Worm (Caenorhabditis elegans): Measurements from ENCODE around the gene B0563.18.

Gene B0563.18

DNA sequence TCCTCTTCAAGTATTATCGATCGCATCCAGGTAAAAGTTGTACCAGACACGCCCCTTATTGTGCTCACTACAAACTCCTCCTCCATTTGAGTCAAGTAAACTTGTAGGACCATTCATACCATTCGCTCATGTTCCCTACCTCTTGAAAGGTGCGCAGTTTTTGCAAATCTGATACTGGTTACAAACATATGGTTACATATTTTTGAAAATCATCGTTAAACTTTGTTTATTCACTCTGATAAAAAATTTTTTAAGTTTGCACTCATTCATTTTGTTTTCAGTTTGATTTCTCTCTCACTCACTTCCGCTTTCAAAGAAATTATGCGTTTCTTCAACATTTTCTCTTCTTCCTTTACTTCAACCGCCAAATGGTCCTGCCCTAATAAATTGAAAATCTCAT is 1.1 kb upstream of the B0563.18 start, which contains the start of gene B0563.1:
Gene B0563.1, plus strand, starts transcription at position 301 of the 400 bp plus-strand sequence.
- no peak for TF ChIP-seq nhr-76 (tag; optimal IDR thresholded peaks at IDR 0.05)
- TF ChIP-seq efl-1 (optimal IDR thresholded peaks at IDR 0.05) = no peak
- peak in 1 of 2 experiments; percentile 24 for TF ChIP-seq efl-1 (GFP tag; optimal IDR thresholded peaks at IDR 0.05 in 1 of 2)

DNA sequence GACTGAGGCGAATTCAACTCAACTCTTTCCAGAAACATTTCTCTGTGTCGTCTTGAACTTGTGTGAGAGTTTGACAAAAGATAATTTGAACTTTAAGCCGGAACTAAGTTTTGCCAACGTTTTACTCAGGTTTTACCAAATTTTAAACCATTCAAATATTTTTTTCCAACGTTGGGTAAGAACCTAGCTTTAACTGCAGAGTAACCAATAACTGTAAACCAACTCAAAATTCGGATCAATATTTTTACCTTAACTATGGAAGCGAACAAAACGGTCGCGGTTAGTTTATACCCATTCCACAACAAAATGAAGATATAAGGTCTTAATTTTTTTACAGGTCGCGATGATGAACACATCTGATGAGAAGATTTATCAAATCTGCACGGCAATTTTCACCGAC is 355 bp downstream of the B0563.18 start:
- TF ChIP-seq zip-4 (GFP tag; optimal IDR thresholded peaks at IDR 0.05) = no peak
- no peak for TF ChIP-seq ets-5 (GFP tag; IDR thresholded peaks at IDR 0.05)
- TF ChIP-seq lsy-2 (tag; optimal IDR thresholded peaks at IDR 0.05) = no peak
- no peak for TF ChIP-seq mep-1 (tag; optimal IDR thresholded peaks at IDR 0.05)
- TF ChIP-seq ztf-4 (tag; optimal IDR thresholded peaks at IDR 0.05) = no peak
- no peak for TF ChIP-seq nhr-76 (tag; optimal IDR thresholded peaks at IDR 0.05)
- TF ChIP-seq tlp-1 (tag; optimal IDR thresholded peaks at IDR 0.05) = no peak
- no peak for TF ChIP-seq C16A3.4 (tag; optimal IDR thresholded peaks at IDR 0.05)
- TF ChIP-seq hlh-17 (GFP tag; optimal IDR thresholded peaks at IDR 0.05; ENCODE audit: borderline replicate concordance) = no peak
- TF ChIP-seq alr-1 (tag; optimal IDR thresholded peaks at IDR 0.05; ENCODE audit: borderline replicate concordance) = no peak
- no peak for TF ChIP-seq fos-1 (tag; optimal IDR thresholded peaks at IDR 0.05)
- no peak for TF ChIP-seq C34B4.2 (tag; optimal IDR thresholded peaks at IDR 0.05)
- TF ChIP-seq fkh-4 (tag; optimal IDR thresholded peaks at IDR 0.05; ENCODE audit: borderline replicate concordance) = no peak
- no peak for TF ChIP-seq nhr-77 (tag; optimal IDR thresholded peaks at IDR 0.05)
- TF ChIP-seq egl-13 (tag; optimal IDR thresholded peaks at IDR 0.05) = no peak
- TF ChIP-seq ces-1 (GFP tag; optimal IDR thresholded peaks at IDR 0.05) = no peak
- no peak for TF ChIP-seq nhr-11 (tag; optimal IDR thresholded peaks at IDR 0.05)

DNA sequence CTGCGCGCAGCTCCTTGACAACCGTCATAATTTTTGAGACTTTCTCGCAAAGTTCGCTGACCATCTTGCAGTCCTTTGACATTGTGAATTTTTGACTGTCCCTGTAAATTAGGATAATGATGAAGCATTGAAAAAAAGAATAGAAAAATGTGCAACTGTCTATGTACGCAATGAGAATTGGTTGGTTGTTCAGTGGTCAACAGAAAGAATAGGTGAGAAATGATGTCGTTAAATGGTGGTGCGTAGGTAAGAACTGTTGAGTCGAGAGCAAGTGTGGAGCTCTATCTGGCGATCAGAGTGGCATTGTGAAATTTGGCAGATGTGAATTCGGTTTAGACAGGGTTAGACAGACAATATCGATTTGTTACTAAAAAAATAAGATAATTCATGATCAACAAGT is 2.0 kb downstream of the B0563.18 start, which contains the start of gene B0563.8:
Gene B0563.8, minus strand, starts transcription at position 101 of the 400 bp plus-strand sequence.
- no peak for TF ChIP-seq egl-27 (tag; optimal IDR thresholded peaks at IDR 0.05)
- no peak for TF ChIP-seq nhr-77 (tag; optimal IDR thresholded peaks at IDR 0.05)
- no peak for TF ChIP-seq zag-1 (tag; optimal IDR thresholded peaks at IDR 0.05)
- TF ChIP-seq nhr-90 (tag; optimal IDR thresholded peaks at IDR 0.05; ENCODE audit: poor library complexity) = no peak
- TF ChIP-seq F16B12.6 (tag; optimal IDR thresholded peaks at IDR 0.05) = no peak
- no peak for TF ChIP-seq nhr-19 (GFP tag; conservative IDR thresholded peaks at IDR 0.05)

DNA sequence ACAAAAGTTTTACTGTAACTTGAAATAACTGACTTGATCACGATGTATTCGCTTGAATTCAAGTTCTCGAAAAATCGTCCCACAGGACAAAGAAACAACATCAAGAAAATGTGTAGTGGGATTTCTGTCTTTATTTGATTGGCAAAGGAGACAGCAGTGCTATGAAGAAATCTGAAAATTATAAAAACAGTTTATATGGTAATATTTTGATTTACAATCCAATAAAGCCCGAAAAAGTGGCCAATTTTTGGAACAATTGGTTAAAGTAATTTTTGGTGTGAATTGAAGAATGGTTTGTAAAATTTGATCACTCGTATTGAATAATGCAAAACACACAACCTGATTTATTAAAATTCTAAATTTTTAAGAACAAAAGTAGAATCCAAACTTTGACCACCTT is 8.4 kb downstream of the B0563.18 start, which contains the start of gene Y81B9A.4:
Gene Y81B9A.4, minus strand, starts transcription at position 101 of the 400 bp plus-strand sequence.
- no peak for TF ChIP-seq lin-13 (GFP tag; optimal IDR thresholded peaks at IDR 0.05)
- TF ChIP-seq unc-130 (tag; optimal IDR thresholded peaks at IDR 0.05) = no peak
- no peak for TF ChIP-seq nhr-84 (tag; optimal IDR thresholded peaks at IDR 0.05)
- TF ChIP-seq hlh-4 (tag; optimal IDR thresholded peaks at IDR 0.05) = no peak
- no peak for TF ChIP-seq elt-2 (tag; optimal IDR thresholded peaks at IDR 0.05)
- TF ChIP-seq nhr-12 (tag; optimal IDR thresholded peaks at IDR 0.05) = no peak
- TF ChIP-seq ceh-88 (GFP tag; IDR thresholded peaks at IDR 0.05) = no peak
- no peak for TF ChIP-seq sox-4 (tag; optimal IDR thresholded peaks at IDR 0.05)
- TF ChIP-seq ceh-8 (GFP tag; optimal IDR thresholded peaks at IDR 0.05) = no peak
- TF ChIP-seq skn-1 (tag; optimal IDR thresholded peaks at IDR 0.05) = no peak
- TF ChIP-seq rnt-1 (tag; optimal IDR thresholded peaks at IDR 0.05) = no peak
- no peak for TF ChIP-seq tlp-1 (tag; optimal IDR thresholded peaks at IDR 0.05)
- no peak for TF ChIP-seq lir-3 (tag; optimal IDR thresholded peaks at IDR 0.05; ENCODE audit: poor library complexity)
- no peak for TF ChIP-seq F16B12.6 (tag; optimal IDR thresholded peaks at IDR 0.05)
- TF ChIP-seq snu-23 (GFP tag; optimal IDR thresholded peaks at IDR 0.05) = no peak
- no peak for TF ChIP-seq nhr-47 (tag; optimal IDR thresholded peaks at IDR 0.05)
- no peak for TF ChIP-seq hlh-17 (GFP tag; optimal IDR thresholded peaks at IDR 0.05; ENCODE audit: borderline replicate concordance)

Measured in whole organism, L1 larva.